Fruit fly (Drosophila melanogaster) whole organism, embryonic: ENCODE measurements around the gene CG6290.

Experiments used
- Antp ChIP-seq: fragments of 200-800 bp; sonication (Bioruptor generic); optimal IDR thresholded peaks from 3 replicates; lab custom pipeline; 2016; ENCODE audit warnings: missing biosample characterization, missing genetic modification characterization
- B-H1 ChIP-seq: fragments of 200-800 bp; sonication (Bioruptor generic); IDR thresholded peaks from 3 replicates; pipeline ENCODE4 v1.3.6; 2022; ENCODE audit warnings: missing biosample characterization, missing genetic modification characterization
- CG10274 ChIP-seq: fragments of 200-800 bp; sonication (Bioruptor generic); optimal IDR thresholded peaks from 3 replicates; lab custom pipeline; 2017; ENCODE audit warnings: missing biosample characterization, mild to moderate bottlenecking, missing genetic modification characterization
- CG10462 ChIP-seq: fragments of 200-800 bp; sonication (Bioruptor generic); optimal IDR thresholded peaks from 2 replicates; lab custom pipeline; 2016; ENCODE audit warnings: missing biosample characterization, missing genetic modification characterization
- CG11504 ChIP-seq: fragments of 200-800 bp; sonication (Bioruptor generic); optimal IDR thresholded peaks from 3 replicates; lab custom pipeline; 2019; ENCODE audit warnings: missing biosample characterization, mild to moderate bottlenecking, missing genetic modification characterization, moderate library complexity
- CG11560 ChIP-seq: fragments of 200-800 bp; sonication (Bioruptor generic); IDR thresholded peaks from 3 replicates; pipeline ENCODE4 v1.3.6; 2022; ENCODE audit warnings: missing biosample characterization, missing genetic modification characterization
- CG13775 ChIP-seq: fragments of 200-800 bp; sonication (Bioruptor generic); optimal IDR thresholded peaks from 3 replicates; lab custom pipeline; 2017; ENCODE audit warnings: missing biosample characterization, mild to moderate bottlenecking, missing genetic modification characterization
- CG14050 ChIP-seq: fragments of 200-800 bp; sonication (Bioruptor generic); IDR thresholded peaks from 3 replicates; pipeline ENCODE4 v1.3.6; 2022; ENCODE audit warnings: missing biosample characterization, missing genetic modification characterization
- CG14860 ChIP-seq: fragments of 200-800 bp; sonication (Bioruptor generic); IDR thresholded peaks from 3 replicates; pipeline ENCODE4 v1.3.6; 2022; ENCODE audit warnings: missing biosample characterization, missing genetic modification characterization; ENCODE audit not compliant: partially characterized antibody
- CG17361 ChIP-seq: fragments of 200-800 bp; sonication (Bioruptor generic); IDR thresholded peaks from 3 replicates; pipeline ENCODE4 v1.3.6; 2022; ENCODE audit warnings: missing biosample characterization, missing genetic modification characterization
- CG31224 ChIP-seq: fragments of 200-800 bp; sonication (Bioruptor generic); IDR thresholded peaks from 2 replicates; pipeline ENCODE4 v1.3.6; 2022; ENCODE audit warnings: missing biosample characterization, missing genetic modification characterization
- CG4617 ChIP-seq: fragments of 200-800 bp; sonication (Bioruptor generic); optimal IDR thresholded peaks from 3 replicates; lab custom pipeline; 2016; ENCODE audit warnings: missing biosample characterization, missing genetic modification characterization, borderline replicate concordance
- CG4854 ChIP-seq: fragments of 200-800 bp; sonication (Bioruptor generic); optimal IDR thresholded peaks from 2 replicates; lab custom pipeline; 2016; ENCODE audit warnings: missing biosample characterization, missing genetic modification characterization, inconsistent platforms
- CG7745 ChIP-seq: fragments of 200-800 bp; sonication (Bioruptor generic); optimal IDR thresholded peaks from 2 replicates; lab custom pipeline; 2018; ENCODE audit warnings: missing biosample characterization, mild to moderate bottlenecking, missing genetic modification characterization, moderate library complexity
- CG7928 ChIP-seq: fragments of 200-800 bp; sonication (Bioruptor generic); optimal IDR thresholded peaks from 2 replicates; lab custom pipeline; 2017; ENCODE audit warnings: missing biosample characterization, mild to moderate bottlenecking, missing genetic modification characterization
- CG8359 ChIP-seq: fragments of 200-800 bp; sonication (Bioruptor generic); optimal IDR thresholded peaks from 2 replicates; lab custom pipeline; 2017; ENCODE audit warnings: missing biosample characterization, mild to moderate bottlenecking, missing genetic modification characterization, borderline replicate concordance
- CG9797 ChIP-seq: fragments of 200-800 bp; sonication (Bioruptor generic); optimal IDR thresholded peaks from 3 replicates; lab custom pipeline; 2018; ENCODE audit warnings: missing biosample characterization, mild to moderate bottlenecking, missing genetic modification characterization
- CoRest ChIP-seq: fragments of 200-800 bp; sonication (Bioruptor generic); optimal IDR thresholded peaks from 3 replicates; lab custom pipeline; 2018; ENCODE audit warnings: missing biosample characterization, mild to moderate bottlenecking, missing genetic modification characterization, moderate library complexity
- Dek ChIP-seq: fragments of 200-800 bp; sonication (Bioruptor generic); optimal IDR thresholded peaks from 3 replicates; lab custom pipeline; 2019; ENCODE audit warnings: missing biosample characterization, mild to moderate bottlenecking, missing genetic modification characterization, moderate library complexity
- Dfd ChIP-seq, 2 experiments: fragments of >200 bp; optimal IDR thresholded peaks; 2 replicates each; lab custom pipeline; 2017; ENCODE audit warnings: missing biosample characterization in 2 of 2, missing genetic modification characterization in 2 of 2
- E2f2 ChIP-seq: fragments of 200-800 bp; sonication (Bioruptor generic); IDR thresholded peaks from 2 replicates; pipeline ENCODE4 v1.3.6; 2022; ENCODE audit warnings: missing biosample characterization, missing genetic modification characterization
- Eip74EF ChIP-seq, 2 experiments: fragments of 200-800 bp in 1 of 2; fragments of >200 bp in 1 of 2; sonication (Bioruptor generic) in 1 of 2; optimal IDR thresholded peaks; 2 replicates each; lab custom pipeline; 2017 to 2019; ENCODE audit warnings: missing biosample characterization in 2 of 2, missing genetic modification characterization in 2 of 2, mild to moderate bottlenecking in 1 of 2, moderate library complexity in 1 of 2
- Ets65A ChIP-seq: fragments of 200-800 bp; sonication (Bioruptor generic); peaks from one replicate; lab custom pipeline; 2016; ENCODE audit warnings: missing biosample characterization, missing genetic modification characterization
- Fer3 ChIP-seq: fragments of 200-800 bp; sonication (Bioruptor generic); optimal IDR thresholded peaks from 2 replicates; lab custom pipeline; 2018; ENCODE audit warnings: missing biosample characterization, mild to moderate bottlenecking, missing genetic modification characterization, moderate library complexity
- Gug ChIP-seq: fragments of 200-800 bp; sonication (Bioruptor generic); IDR thresholded peaks from 4 replicates; pipeline ENCODE4 v1.3.6; 2022; ENCODE audit warnings: missing biosample characterization, missing genetic modification characterization
- H15 ChIP-seq: fragments of 200-800 bp; sonication (Bioruptor generic); IDR thresholded peaks from 3 replicates; pipeline ENCODE4 v1.3.6; 2022; ENCODE audit warnings: missing biosample characterization, missing genetic modification characterization
- HmgZ ChIP-seq: fragments of 200-800 bp; sonication (Bioruptor generic); optimal IDR thresholded peaks from 2 replicates; lab custom pipeline; 2018; ENCODE audit warnings: missing biosample characterization, mild to moderate bottlenecking, missing genetic modification characterization
- Hr78 ChIP-seq, 2 experiments: fragments of 200-800 bp in 1 of 2; fragments of >200 bp in 1 of 2; sonication (Bioruptor generic) in 1 of 2; optimal IDR thresholded peaks; 2 replicates each; lab custom pipeline; 2017 to 2019; ENCODE audit warnings: missing biosample characterization in 2 of 2, missing genetic modification characterization in 2 of 2, mild to moderate bottlenecking in 1 of 2, moderate library complexity in 1 of 2
- MESR4 ChIP-seq: fragments of 200-800 bp; sonication (Bioruptor generic); optimal IDR thresholded peaks from 2 replicates; lab custom pipeline; 2018; ENCODE audit warnings: missing biosample characterization, mild to moderate bottlenecking, missing genetic modification characterization, moderate library complexity
- Med ChIP-seq: fragments of 200-800 bp; sonication (Bioruptor generic); peaks from one replicate; lab custom pipeline; 2016; ENCODE audit warnings: missing biosample characterization, missing genetic modification characterization, mild to moderate bottlenecking, inconsistent platforms, moderate library complexity
- NK7.1 ChIP-seq: fragments of 200-800 bp; sonication (Bioruptor generic); optimal IDR thresholded peaks from 3 replicates; lab custom pipeline; 2016; ENCODE audit warnings: missing biosample characterization, missing genetic modification characterization
- Oaz ChIP-seq: fragments of 200-800 bp; sonication (Bioruptor generic); IDR thresholded peaks from 2 replicates; pipeline ENCODE4 v1.3.6; 2022; ENCODE audit warnings: missing biosample characterization, missing genetic modification characterization
- Spps ChIP-seq: fragments of 200-800 bp; sonication (Bioruptor generic); optimal IDR thresholded peaks from 2 replicates; lab custom pipeline; 2018; ENCODE audit warnings: missing biosample characterization, mild to moderate bottlenecking, missing genetic modification characterization
- ato ChIP-seq: fragments of 200-800 bp; sonication (Bioruptor generic); IDR thresholded peaks from 2 replicates; pipeline ENCODE4 v1.3.6; 2022; ENCODE audit warnings: missing biosample characterization, missing genetic modification characterization; ENCODE audit not compliant: partially characterized antibody
- cas ChIP-seq: fragments of 200-800 bp; sonication (Bioruptor generic); IDR thresholded peaks from 2 replicates; pipeline ENCODE4 v1.3.6; 2022; ENCODE audit warnings: missing biosample characterization, missing genetic modification characterization
- cg ChIP-seq: fragments of 200-800 bp; sonication (Bioruptor generic); optimal IDR thresholded peaks from 3 replicates; lab custom pipeline; 2019; ENCODE audit warnings: missing biosample characterization, mild to moderate bottlenecking, missing genetic modification characterization, moderate library complexity
- crc ChIP-seq: fragments of 200-800 bp; sonication (Bioruptor generic); optimal IDR thresholded peaks from 2 replicates; lab custom pipeline; 2016; ENCODE audit warnings: missing biosample characterization, missing genetic modification characterization
- emc ChIP-seq: fragments of 200-800 bp; sonication (Bioruptor generic); optimal IDR thresholded peaks from 2 replicates; lab custom pipeline; 2016; ENCODE audit warnings: missing biosample characterization, missing genetic modification characterization
- gce ChIP-seq: fragments of 200-800 bp; sonication (Bioruptor generic); IDR thresholded peaks from 3 replicates; pipeline ENCODE4 v1.3.6; 2022; ENCODE audit warnings: missing biosample characterization, missing genetic modification characterization
- h ChIP-seq: fragments of >200 bp; optimal IDR thresholded peaks from 2 replicates; lab custom pipeline; 2017
- jing ChIP-seq: fragments of 200-800 bp; sonication (Bioruptor generic); optimal IDR thresholded peaks from 2 replicates; lab custom pipeline; 2018; ENCODE audit warnings: missing biosample characterization, mild to moderate bottlenecking, missing genetic modification characterization
- jumu ChIP-seq: fragments of 200-800 bp; sonication (Bioruptor generic); optimal IDR thresholded peaks from 3 replicates; lab custom pipeline; 2016; ENCODE audit warnings: missing biosample characterization, missing genetic modification characterization
- kay ChIP-seq: fragments of 200-800 bp; sonication (Bioruptor generic); optimal IDR thresholded peaks from 2 replicates; lab custom pipeline; 2016; ENCODE audit warnings: missing biosample characterization, missing genetic modification characterization
- klu ChIP-seq: fragments of 200-800 bp; sonication (Bioruptor generic); IDR thresholded peaks from 2 replicates; pipeline ENCODE4 v1.3.6; 2022; ENCODE audit warnings: missing biosample characterization, missing genetic modification characterization
- onecut ChIP-seq: fragments of 200-800 bp; sonication (Bioruptor generic); IDR thresholded peaks from 2 replicates; pipeline ENCODE4 v1.3.6; 2022; ENCODE audit warnings: missing biosample characterization, missing genetic modification characterization
- peb ChIP-seq: fragments of 200-800 bp; sonication (Bioruptor generic); IDR thresholded peaks from 2 replicates; pipeline ENCODE4 v1.3.6; 2022; ENCODE audit warnings: missing biosample characterization, missing genetic modification characterization
- pros ChIP-seq: fragments of 200-800 bp; sonication (Bioruptor generic); optimal IDR thresholded peaks from 3 replicates; lab custom pipeline; 2019; ENCODE audit warnings: missing biosample characterization, mild to moderate bottlenecking, missing genetic modification characterization, moderate library complexity
- sens-2 ChIP-seq: fragments of 200-800 bp; sonication (Bioruptor generic); IDR thresholded peaks from 2 replicates; pipeline ENCODE4 v1.3.6; 2022; ENCODE audit warnings: missing biosample characterization, missing genetic modification characterization
- stc ChIP-seq: fragments of 200-800 bp; sonication (Bioruptor generic); IDR thresholded peaks from 2 replicates; pipeline ENCODE4 v1.3.6; 2022; ENCODE audit warnings: missing biosample characterization, missing genetic modification characterization
- tll ChIP-seq, 2 experiments: fragments of 200-800 bp in 1 of 2; fragments of >200 bp in 1 of 2; sonication (Bioruptor generic) in 1 of 2; optimal IDR thresholded peaks; 2 replicates each; lab custom pipeline; 2017 to 2019; ENCODE audit warnings: missing biosample characterization in 2 of 2, missing genetic modification characterization in 2 of 2, mild to moderate bottlenecking in 1 of 2, moderate library complexity in 1 of 2
- usp ChIP-seq: fragments of >200 bp; optimal IDR thresholded peaks from 2 replicates; lab custom pipeline; 2017; ENCODE audit warnings: missing biosample characterization, missing genetic modification characterization
- zen2 ChIP-seq: fragments of 200-800 bp; sonication (Bioruptor generic); IDR thresholded peaks from 3 replicates; pipeline ENCODE4 v1.3.6; 2022; ENCODE audit warnings: missing biosample characterization, missing genetic modification characterization; ENCODE audit not compliant: partially characterized antibody
- zfh1 ChIP-seq: fragments of 200-800 bp; sonication (Bioruptor generic); IDR thresholded peaks from 3 replicates; pipeline ENCODE4 v1.3.6; 2022; ENCODE audit warnings: missing biosample characterization, missing genetic modification characterization

CG6290 gene

dm6 chrX:18407394-18407721, 29.9 kb upstream of the CG6290 start (continued):
- TF ChIP-seq tll (GFP tag; optimal IDR thresholded peaks at IDR 0.05; lab: Kevin White, UChicago) = no peak
- TF ChIP-seq CG4854 = no peak
- no peak for TF ChIP-seq usp (GFP tag; lab: Kevin White, UChicago)
- TF ChIP-seq CG8359 (GFP tag; lab: Kevin White, UChicago) = no peak
- TF ChIP-seq Dek (tag; lab: Kevin White, UChicago) = no peak
- no peak for TF ChIP-seq cas (GFP tag; lab: Robert Waterston, UW)
- TF ChIP-seq NK7.1 = no peak
- TF ChIP-seq CG17361 (GFP tag; lab: Robert Waterston, UW) = no peak
- TF ChIP-seq zfh1 (GFP tag; lab: Robert Waterston, UW) = no peak
- no peak for TF ChIP-seq Antp
- no peak for TF ChIP-seq CG10274
- TF ChIP-seq onecut (GFP tag; lab: Robert Waterston, UW) = no peak
- TF ChIP-seq Eip74EF (GFP tag; optimal IDR thresholded peaks at IDR 0.05; lab: Kevin White, UChicago) = no peak
- no peak for TF ChIP-seq CG4617 (GFP tag; lab: Kevin White, UChicago)
- peak; percentile 41 for TF ChIP-seq Med (GFP tag; lab: Kevin White, UChicago)
- no peak for TF ChIP-seq CG11560 (tag; lab: Robert Waterston, UW)
- TF ChIP-seq peb (GFP tag; lab: Robert Waterston, UW) = no peak
- no peak for TF ChIP-seq CG14860 (GFP tag; lab: Robert Waterston, UW)
- no peak for TF ChIP-seq CG14050 (GFP tag; lab: Robert Waterston, UW)
- no peak for TF ChIP-seq crc (GFP tag; lab: Kevin White, UChicago)
- no peak for TF ChIP-seq cg (GFP tag; lab: Kevin White, UChicago)
- TF ChIP-seq zen2 = no peak
- TF ChIP-seq B-H1 (GFP tag; lab: Robert Waterston, UW) = no peak
- TF ChIP-seq stc (GFP tag; lab: Robert Waterston, UW) = no peak
- TF ChIP-seq jing (GFP tag; lab: Kevin White, UChicago) = no peak
- TF ChIP-seq CG7928 (GFP tag; lab: Kevin White, UChicago) = no peak
- TF ChIP-seq CG7745 (tag; lab: Kevin White, UChicago) = no peak
- no peak for TF ChIP-seq pros
- TF ChIP-seq CoRest (tag; lab: Kevin White, UChicago) = no peak
- no peak for TF ChIP-seq jumu
- peak; percentile 18 for TF ChIP-seq Fer3 (tag; lab: Kevin White, UChicago)
- no peak for TF ChIP-seq H15 (GFP tag; lab: Robert Waterston, UW)
- TF ChIP-seq Dfd (GFP tag; optimal IDR thresholded peaks at IDR 0.05; lab: Kevin White, UChicago) = no peak
- no peak for TF ChIP-seq ato (GFP tag; lab: Robert Waterston, UW)
- TF ChIP-seq CG31224 (GFP tag; lab: Robert Waterston, UW) = no peak
- TF ChIP-seq Ets65A (GFP tag; lab: Kevin White, UChicago) = peak; percentile 82
- TF ChIP-seq CG11504 = peak; percentile 47
- TF ChIP-seq h = no peak
- no peak for TF ChIP-seq kay (GFP tag; lab: Kevin White, UChicago)
- TF ChIP-seq MESR4 (GFP tag; lab: Kevin White, UChicago) = no peak
- no peak for TF ChIP-seq E2f2
- no peak for TF ChIP-seq Oaz (GFP tag; lab: Robert Waterston, UW)
- no peak for TF ChIP-seq CG9797 (GFP tag; lab: Kevin White, UChicago)
- TF ChIP-seq sens-2 (GFP tag; lab: Robert Waterston, UW) = no peak
- no peak for TF ChIP-seq CG13775 (GFP tag; lab: Kevin White, UChicago)
- no peak for TF ChIP-seq Spps (tag; lab: Kevin White, UChicago)
- peak; percentile 5 for TF ChIP-seq HmgZ (tag; lab: Kevin White, UChicago)
- TF ChIP-seq emc (GFP tag; lab: Kevin White, UChicago) = no peak
- no peak for TF ChIP-seq Gug (GFP tag; lab: Robert Waterston, UW)
- TF ChIP-seq CG10462 = no peak
- no peak for TF ChIP-seq klu
- no peak for TF ChIP-seq Hr78 (GFP tag; optimal IDR thresholded peaks at IDR 0.05; lab: Kevin White, UChicago)
- no peak for TF ChIP-seq gce
